Fruit fly (Drosophila melanogaster) whole organism, embryonic: ENCODE results near the gene gammaTub37C.

Source experiments
- Atf-2 ChIP-seq: fragments of 200-800 bp; sonication (Bioruptor generic); optimal IDR thresholded peaks from 2 replicates; lab custom pipeline; 2016; ENCODE audit warnings: missing biosample characterization, missing genetic modification characterization
- Bdp1 ChIP-seq: fragments of 200-800 bp; sonication (Bioruptor generic); optimal IDR thresholded peaks from 3 replicates; lab custom pipeline; 2016; ENCODE audit warnings: missing biosample characterization, missing genetic modification characterization
- Bgb ChIP-seq: fragments of 200-800 bp; sonication (Bioruptor generic); IDR thresholded peaks from 2 replicates; pipeline ENCODE4 v1.3.6; 2022; ENCODE audit warnings: missing biosample characterization, missing genetic modification characterization; ENCODE audit not compliant: partially characterized antibody
- CG1024 ChIP-seq: fragments of 200-800 bp; sonication (Bioruptor generic); IDR thresholded peaks from 2 replicates; pipeline ENCODE4 v1.3.6; 2022; ENCODE audit warnings: missing biosample characterization, missing genetic modification characterization
- CG11093 ChIP-seq: fragments of 200-800 bp; sonication (Bioruptor generic); IDR thresholded peaks from 3 replicates; pipeline ENCODE4 v1.3.6; 2022; ENCODE audit warnings: missing biosample characterization, missing genetic modification characterization
- CG11247 ChIP-seq: fragments of 200-800 bp; sonication (Bioruptor generic); IDR thresholded peaks from 2 replicates; pipeline ENCODE4 v1.3.6; 2022; ENCODE audit warnings: missing biosample characterization, missing genetic modification characterization
- CG12659 ChIP-seq: fragments of 200-800 bp; sonication (Bioruptor generic); optimal IDR thresholded peaks from 3 replicates; lab custom pipeline; 2017; ENCODE audit warnings: mild to moderate bottlenecking, missing biosample characterization, missing genetic modification reagents, missing genetic modification characterization
- CG13894 ChIP-seq: fragments of 200-800 bp; sonication (Bioruptor generic); optimal IDR thresholded peaks from 3 replicates; lab custom pipeline; 2018; ENCODE audit warnings: missing biosample characterization, mild to moderate bottlenecking, missing genetic modification characterization, moderate library complexity
- CG17568 ChIP-seq: fragments of 200-800 bp; sonication (Bioruptor generic); optimal IDR thresholded peaks from 2 replicates; lab custom pipeline; 2018; ENCODE audit warnings: missing biosample characterization, mild to moderate bottlenecking, missing genetic modification characterization, moderate library complexity
- CG18011 ChIP-seq: fragments of 200-800 bp; sonication (Bioruptor generic); optimal IDR thresholded peaks from 2 replicates; lab custom pipeline; 2017; ENCODE audit warnings: missing biosample characterization, missing genetic modification characterization, mild to moderate bottlenecking, moderate library complexity, missing genotype
- CG1832 ChIP-seq: fragments of 200-800 bp; sonication (Bioruptor generic); optimal IDR thresholded peaks from 2 replicates; lab custom pipeline; 2017; ENCODE audit warnings: missing biosample characterization, mild to moderate bottlenecking, missing genetic modification characterization, inconsistent platforms
- CG18476 ChIP-seq: fragments of 200-800 bp; sonication (Bioruptor generic); optimal IDR thresholded peaks from 2 replicates; lab custom pipeline; 2016; ENCODE audit warnings: missing biosample characterization, mild to moderate bottlenecking, missing genetic modification characterization
- CG2120 ChIP-seq: fragments of 200-800 bp; sonication (Bioruptor generic); optimal IDR thresholded peaks from 3 replicates; lab custom pipeline; 2016; ENCODE audit warnings: missing biosample characterization, missing genetic modification characterization
- CG3065 ChIP-seq: fragments of 200-800 bp; sonication (Bioruptor generic); optimal IDR thresholded peaks from 2 replicates; lab custom pipeline; 2016; ENCODE audit warnings: missing biosample characterization, missing genetic modification characterization
- CG3726 ChIP-seq: fragments of 200-800 bp; sonication (Bioruptor generic); IDR thresholded peaks from 3 replicates; pipeline ENCODE4, ENCODE4 v1.3.6; 2022; ENCODE audit warnings: missing biosample characterization, missing genetic modification characterization
- CG3838 ChIP-seq: fragments of 200-800 bp; sonication (Bioruptor generic); optimal IDR thresholded peaks from 3 replicates; lab custom pipeline; 2016; ENCODE audit warnings: missing biosample characterization, missing genetic modification characterization
- CG6765 ChIP-seq: fragments of 200-800 bp; sonication (Bioruptor generic); optimal IDR thresholded peaks from 3 replicates; lab custom pipeline; 2017; ENCODE audit warnings: missing biosample characterization, mild to moderate bottlenecking, missing genetic modification characterization
- CG7745 ChIP-seq: fragments of 200-800 bp; sonication (Bioruptor generic); optimal IDR thresholded peaks from 2 replicates; lab custom pipeline; 2018; ENCODE audit warnings: missing biosample characterization, mild to moderate bottlenecking, missing genetic modification characterization, moderate library complexity
- CG9609 ChIP-seq: fragments of 200-800 bp; sonication (Bioruptor generic); optimal IDR thresholded peaks from 3 replicates; lab custom pipeline; 2016; ENCODE audit warnings: missing biosample characterization, missing genetic modification characterization
- CrebB ChIP-seq: fragments of 200-800 bp; sonication (Bioruptor generic); optimal IDR thresholded peaks from 3 replicates; lab custom pipeline; 2018; ENCODE audit warnings: missing biosample characterization, mild to moderate bottlenecking, missing genetic modification characterization
- D ChIP-seq, 2 experiments: fragments of 200-800 bp in 1 of 2; fragments of >200 bp in 1 of 2; sonication (Bioruptor generic) in 1 of 2; optimal IDR thresholded peaks; 2 replicates in 1 of 2; 3 replicates in 1 of 2; lab custom pipeline; 2017; ENCODE audit warnings: mild to moderate bottlenecking in 1 of 2, missing biosample characterization in 1 of 2, missing genetic modification characterization in 1 of 2, missing genetic modification reagents in 1 of 2
- H15 ChIP-seq: fragments of 200-800 bp; sonication (Bioruptor generic); IDR thresholded peaks from 3 replicates; pipeline ENCODE4 v1.3.6; 2022; ENCODE audit warnings: missing biosample characterization, missing genetic modification characterization
- Kr ChIP-seq: fragments of 200-800 bp; sonication (Bioruptor generic); optimal IDR thresholded peaks from 2 replicates; lab custom pipeline; 2017; ENCODE audit warnings: missing biosample characterization, mild to moderate bottlenecking, missing genetic modification characterization
- MTF-1 ChIP-seq: fragments of 200-800 bp; sonication (Bioruptor generic); optimal IDR thresholded peaks from 2 replicates; lab custom pipeline; 2018; ENCODE audit warnings: missing biosample characterization, mild to moderate bottlenecking, missing genetic modification characterization, borderline replicate concordance
- Mrtf ChIP-seq: fragments of 200-800 bp; sonication (Bioruptor generic); IDR thresholded peaks from 3 replicates; pipeline ENCODE4 v1.3.6; 2022; ENCODE audit warnings: missing biosample characterization, missing genetic modification characterization
- NfI ChIP-seq: fragments of 200-800 bp; sonication (Bioruptor generic); optimal IDR thresholded peaks from 3 replicates; lab custom pipeline; 2018; ENCODE audit warnings: missing biosample characterization, mild to moderate bottlenecking, missing genetic modification characterization, moderate library complexity
- Pdp1 ChIP-seq, 2 experiments: fragments of 200-800 bp; sonication (Bioruptor generic); optimal IDR thresholded peaks; 3 replicates each; lab custom pipeline; 2016; ENCODE audit warnings: missing biosample characterization in 2 of 2, missing genetic modification characterization in 2 of 2, mild to moderate bottlenecking in 1 of 2, moderate library complexity in 1 of 2
- Stat92E ChIP-seq, 3 experiments: fragments of >200 bp in 2 of 3; fragments of 200-800 bp in 1 of 3; sonication (Bioruptor generic) in 1 of 3; optimal IDR thresholded peaks; 2 replicates each; lab custom pipeline; 2017 to 2019; ENCODE audit warnings: missing biosample characterization in 3 of 3, missing genetic modification characterization in 3 of 3, mild to moderate bottlenecking in 1 of 3, moderate library complexity in 1 of 3
- Taf1 ChIP-seq: fragments of 200-800 bp; sonication (Bioruptor generic); IDR thresholded peaks from 2 replicates; pipeline ENCODE4 v1.3.6; 2022; ENCODE audit warnings: missing biosample characterization, missing genetic modification characterization
- Trl ChIP-seq, 3 experiments: fragments of >200 bp in 2 of 3; fragments of 200-800 bp in 1 of 3; sonication (Bioruptor generic) in 1 of 3; optimal IDR thresholded peaks; 2 replicates in 1 of 3; 3 replicates in 2 of 3; lab custom pipeline; 2016 to 2017; ENCODE audit warnings: missing biosample characterization in 1 of 3, missing genetic modification characterization in 1 of 3
- chinmo ChIP-seq: fragments of 200-800 bp; sonication (Bioruptor generic); IDR thresholded peaks from 4 replicates; pipeline ENCODE4 v1.3.6; 2022; ENCODE audit warnings: missing biosample characterization, missing genetic modification characterization; ENCODE audit not compliant: partially characterized antibody
- dati ChIP-seq: fragments of 200-800 bp; sonication (Bioruptor generic); IDR thresholded peaks from 2 replicates; pipeline ENCODE4 v1.3.6; 2022; ENCODE audit warnings: missing biosample characterization, missing genetic modification characterization
- ftz-f1 ChIP-seq: fragments of 200-800 bp; sonication (Bioruptor generic); optimal IDR thresholded peaks from 2 replicates; lab custom pipeline; 2016; ENCODE audit warnings: missing biosample characterization, missing genetic modification characterization
- gce ChIP-seq: fragments of 200-800 bp; sonication (Bioruptor generic); IDR thresholded peaks from 3 replicates; pipeline ENCODE4 v1.3.6; 2022; ENCODE audit warnings: missing biosample characterization, missing genetic modification characterization
- jumu ChIP-seq: fragments of 200-800 bp; sonication (Bioruptor generic); optimal IDR thresholded peaks from 3 replicates; lab custom pipeline; 2016; ENCODE audit warnings: missing biosample characterization, missing genetic modification characterization
- knrl ChIP-seq: fragments of 200-800 bp; sonication (Bioruptor generic); IDR thresholded peaks from 3 replicates; pipeline ENCODE4 v1.3.6; 2022; ENCODE audit warnings: missing biosample characterization, missing genetic modification characterization; ENCODE audit not compliant: partially characterized antibody
- lola ChIP-seq, 3 experiments: fragments of >200 bp in 2 of 3; fragments of 200-800 bp in 1 of 3; sonication (Bioruptor generic) in 1 of 3; optimal IDR thresholded peaks; 2 replicates each; lab custom pipeline; 2017 to 2019; ENCODE audit warnings: missing biosample characterization in 3 of 3, missing genetic modification characterization in 3 of 3, mild to moderate bottlenecking in 1 of 3, moderate library complexity in 1 of 3
- luna ChIP-seq: fragments of 200-800 bp; sonication (Bioruptor generic); optimal IDR thresholded peaks from 2 replicates; lab custom pipeline; 2016; ENCODE audit warnings: missing biosample characterization, missing genetic modification characterization
- pan ChIP-seq, 4 experiments: fragments of >200 bp in 3 of 4; fragments of 200-800 bp in 1 of 4; sonication (Bioruptor generic) in 1 of 4; optimal IDR thresholded peaks in 3 of 4; IDR thresholded peaks in 1 of 4; 2 replicates each; pipeline versions ENCODE4 v1.3.6 to Lab custom; 2017 to 2022; ENCODE audit warnings: missing biosample characterization in 2 of 4, missing genetic modification characterization in 2 of 4, mixed read lengths in 1 of 4
- run ChIP-seq: fragments of 200-800 bp; sonication (Bioruptor generic); optimal IDR thresholded peaks from 3 replicates; lab custom pipeline; 2018; ENCODE audit warnings: missing biosample characterization, mild to moderate bottlenecking, missing genetic modification characterization
- shn ChIP-seq: fragments of 200-800 bp; sonication (Bioruptor generic); optimal IDR thresholded peaks from 3 replicates; lab custom pipeline; 2016; ENCODE audit warnings: missing biosample characterization, missing genetic modification characterization
- sisA ChIP-seq: fragments of 200-800 bp; sonication (Bioruptor generic); IDR thresholded peaks from 2 replicates; pipeline ENCODE4 v1.3.6; 2022; ENCODE audit warnings: missing biosample characterization, missing genetic modification characterization
- z ChIP-seq: fragments of 200-800 bp; sonication (Bioruptor generic); IDR thresholded peaks from 3 replicates; pipeline ENCODE4 v1.3.6; 2022; ENCODE audit warnings: missing biosample characterization, missing genetic modification characterization
- zen2 ChIP-seq: fragments of 200-800 bp; sonication (Bioruptor generic); IDR thresholded peaks from 3 replicates; pipeline ENCODE4 v1.3.6; 2022; ENCODE audit warnings: missing biosample characterization, missing genetic modification characterization; ENCODE audit not compliant: partially characterized antibody
- zfh2 ChIP-seq: fragments of 200-800 bp; sonication (Bioruptor generic); optimal IDR thresholded peaks from 2 replicates; lab custom pipeline; 2016; ENCODE audit warnings: missing biosample characterization, missing genetic modification characterization

The gammaTub37C gene

dm6 chr2L:19225984-19226914, 40.7 kb upstream of the gammaTub37C start (continued):
- TF ChIP-seq luna (GFP tag; lab: Kevin White, UChicago) (no peak), CG11247 (GFP tag; lab: Robert Waterston, UW) (no peak), zfh2 (GFP tag; lab: Kevin White, UChicago) (no peak), Mrtf (peak; percentile 68; the same call in 2 of the 3 replicates), CG1832 (GFP tag; lab: Kevin White, UChicago) (no peak), CG3065 (GFP tag; lab: Kevin White, UChicago) (peak; percentile 63), Atf-2 (peak; percentile 77), run (peak; percentile 23), Bgb (no peak), CG18011 (GFP tag; lab: Kevin White, UChicago) (no peak), gce (GFP tag; lab: Robert Waterston, UW) (peak; percentile 64; the same call in 1 of the 3 replicates), CG6765 (GFP tag; lab: Kevin White, UChicago) (no peak), MTF-1 (GFP tag; lab: Kevin White, UChicago) (no peak), Stat92E (GFP tag; optimal IDR thresholded peaks at IDR 0.05; lab: Kevin White, UChicago) (peak in 1 of 3 experiments; percentile 71), chinmo (GFP tag; lab: Robert Waterston, UW) (no peak), dati (GFP tag; lab: Robert Waterston, UW) (no peak), knrl (GFP tag; lab: Robert Waterston, UW) (no peak), CG11093 (peak; percentile 66; the same call in 1 of the 3 replicates), ftz-f1 (no peak), Bdp1 (GFP tag; lab: Kevin White, UChicago) (peak; percentile 58), CG3726 (GFP tag; lab: Robert Waterston, UW) (peak; percentile 67; the same call in 1 of the 3 replicates), zen2 (GFP tag; lab: Robert Waterston, UW) (no peak), CG9609 (GFP tag; lab: Kevin White, UChicago) (peak; percentile 70), CG17568 (GFP tag; lab: Kevin White, UChicago) (peak; percentile 54), CrebB (peak; percentile 46), CG7745 (tag; lab: Kevin White, UChicago) (peak; percentile 3), pan (optimal IDR thresholded peaks at IDR 0.05; lab: Kevin White, UChicago) (peak in 1 of 2 experiments; percentile 65), pan (GFP tag; optimal IDR thresholded peaks at IDR 0.05 in 1 of 2, IDR thresholded peaks at IDR 0.05 in 1 of 2) (peak; percentile 42 to 46), CG13894 (tag; lab: Kevin White, UChicago) (no peak), CG18476 (peak; percentile 60), CG2120 (GFP tag; lab: Kevin White, UChicago) (no peak), CG1024 (GFP tag; lab: Robert Waterston, UW) (peak; percentile 74; the same call in 1 of the 2 replicates), D (optimal IDR thresholded peaks at IDR 0.05; lab: Kevin White, UChicago) (no peak), D (GFP tag; optimal IDR thresholded peaks at IDR 0.05; lab: Kevin White, UChicago) (peak; percentile 87), lola (GFP tag; optimal IDR thresholded peaks at IDR 0.05; lab: Kevin White, UChicago) (peak in 1 of 3 experiments; percentile 87), H15 (peak; percentile 71; the same call in 1 of the 3 replicates), Pdp1 (GFP tag; optimal IDR thresholded peaks at IDR 0.05; lab: Kevin White, UChicago) (peak; percentile 77 to 84), jumu (GFP tag; lab: Kevin White, UChicago) (peak; percentile 82), Kr (GFP tag; lab: Kevin White, UChicago) (no peak), shn (GFP tag; lab: Kevin White, UChicago) (peak; percentile 64), sisA (GFP tag; lab: Robert Waterston, UW) (peak; percentile 75), z (peak; percentile 68; the same call in 1 of the 3 replicates), Taf1 (GFP tag; lab: Robert Waterston, UW) (no peak), NfI (GFP tag; lab: Kevin White, UChicago) (peak; percentile 40), Trl (optimal IDR thresholded peaks at IDR 0.05; lab: Kevin White, UChicago) (no peak), Trl (GFP tag; optimal IDR thresholded peaks at IDR 0.05; lab: Kevin White, UChicago) (peak; percentile 80), CG3838 (peak; percentile 40), CG12659 (GFP tag; lab: Kevin White, UChicago) (peak; percentile 51)
